In genomic region chr3R:30758725-30759714, dm6 we compare ENCODE assay signal across 3 fruit fly cellular contexts.
A peak's percentile ranks its signal among the peaks of the same experiment; 100 is the strongest.
TF ChIP-seq lines count a peak whose summit lies in the region.

No protein-coding gene starts in this region.

- peak; percentile 39 for TF ChIP-seq CTCF in whole organism, embryonic (GFP tag; optimal IDR thresholded peaks at IDR 0.05; lab: Kevin White, UChicago)

TF ChIP-seq in whole organism, embryonic, 481 proteins besides CTCF, POLR2A, EP300 and RAD21 (continues in another document):
- TF ChIP-seq Adf1 (GFP tag; IDR thresholded peaks at IDR 0.05; lab: Robert Waterston, UW), result no peak
- TF ChIP-seq Nf-YB (GFP tag; optimal IDR thresholded peaks at IDR 0.05; lab: Kevin White, UChicago), result no peak
- TF ChIP-seq CG18599 (GFP tag; optimal IDR thresholded peaks at IDR 0.05; lab: Kevin White, UChicago), result no peak
- no peak for TF ChIP-seq jigr1 (GFP tag; IDR thresholded peaks at IDR 0.05; lab: Robert Waterston, UW)
- TF ChIP-seq cwo (GFP tag; optimal IDR thresholded peaks at IDR 0.05; lab: Kevin White, UChicago), result no peak
- no peak; the same call in 2 of the 3 replicates for TF ChIP-seq B-H1 (GFP tag; IDR thresholded peaks at IDR 0.05; lab: Robert Waterston, UW)
- no peak for TF ChIP-seq stwl (tag; optimal IDR thresholded peaks at IDR 0.05; lab: Kevin White, UChicago)
- no peak for TF ChIP-seq tna (GFP tag; IDR thresholded peaks at IDR 0.05; lab: Robert Waterston, UW; ENCODE audit: partially characterized antibody)
- TF ChIP-seq ewg (GFP tag; optimal IDR thresholded peaks at IDR 0.05; lab: Kevin White, UChicago), result no peak
- no peak for TF ChIP-seq CG6791 (GFP tag; IDR thresholded peaks at IDR 0.05; lab: Robert Waterston, UW; ENCODE audit: partially characterized antibody)
- TF ChIP-seq ssp (GFP tag; IDR thresholded peaks at IDR 0.05; lab: Robert Waterston, UW), result no peak
- no peak for TF ChIP-seq schlank (tag; optimal IDR thresholded peaks at IDR 0.05; lab: Kevin White, UChicago)
- TF ChIP-seq CG31441 (GFP tag; IDR thresholded peaks at IDR 0.05; lab: Robert Waterston, UW), result peak; percentile 55
- no peak for TF ChIP-seq gcm (GFP tag; optimal IDR thresholded peaks at IDR 0.05; lab: Kevin White, UChicago)
- peak; percentile 96 for TF ChIP-seq gsb-n (tag; optimal IDR thresholded peaks at IDR 0.05; lab: Kevin White, UChicago)
- no peak for TF ChIP-seq Deaf1 (tag; optimal IDR thresholded peaks at IDR 0.05; lab: Kevin White, UChicago)
- TF ChIP-seq lab (GFP tag; optimal IDR thresholded peaks at IDR 0.05; lab: Kevin White, UChicago), result peak; percentile 19
- no peak for TF ChIP-seq CG11696 (GFP tag; IDR thresholded peaks at IDR 0.05; lab: Robert Waterston, UW)
- TF ChIP-seq PHDP (tag; optimal IDR thresholded peaks at IDR 0.05; lab: Kevin White, UChicago), result no peak
- TF ChIP-seq gem (tag; optimal IDR thresholded peaks at IDR 0.05; lab: Kevin White, UChicago), result peak; percentile 18
- TF ChIP-seq CG5245 (GFP tag; optimal IDR thresholded peaks at IDR 0.05; lab: Kevin White, UChicago), result no peak
- no peak for TF ChIP-seq Six4 (GFP tag; optimal IDR thresholded peaks at IDR 0.05; lab: Kevin White, UChicago)
- no peak for TF ChIP-seq D (optimal IDR thresholded peaks at IDR 0.05; lab: Kevin White, UChicago)
- peak; percentile 44 for TF ChIP-seq D (GFP tag; optimal IDR thresholded peaks at IDR 0.05; lab: Kevin White, UChicago)
- TF ChIP-seq CG9727 (GFP tag; optimal IDR thresholded peaks at IDR 0.05; lab: Kevin White, UChicago), result peak; percentile 5
- no peak for TF ChIP-seq lov (optimal IDR thresholded peaks at IDR 0.05; lab: Kevin White, UChicago)
- TF ChIP-seq lov (GFP tag; IDR thresholded peaks at IDR 0.05; lab: Robert Waterston, UW), result peak; percentile 60; the same call in 1 of the 3 replicates
- no peak for TF ChIP-seq CG11723 (GFP tag; optimal IDR thresholded peaks at IDR 0.05; lab: Kevin White, UChicago)
- TF ChIP-seq esg (GFP tag; conservative IDR thresholded peaks at IDR 0.05; lab: Robert Waterston, UW), result no peak
- TF ChIP-seq klu (GFP tag; IDR thresholded peaks at IDR 0.05; lab: Robert Waterston, UW), result no peak
- no peak for TF ChIP-seq cad (GFP tag; optimal IDR thresholded peaks at IDR 0.05; lab: Kevin White, UChicago)

TF ChIP-seq in whole organism, prepupa, 60 proteins besides CTCF, POLR2A, EP300 and RAD21 (continues in another document):
- no peak for TF ChIP-seq Sox15 (GFP tag; optimal IDR thresholded peaks at IDR 0.05; lab: Kevin White, UChicago)
- TF ChIP-seq Eip78C (GFP tag; lab: Kevin White, UChicago), result peak; percentile 49
- no peak for TF ChIP-seq Eip75B (GFP tag; optimal IDR thresholded peaks at IDR 0.05; lab: Kevin White, UChicago)
- TF ChIP-seq CG4318 (GFP tag; optimal IDR thresholded peaks at IDR 0.05; lab: Kevin White, UChicago), result no peak
- TF ChIP-seq CG11294 (GFP tag; IDR thresholded peaks at IDR 0.05; lab: Robert Waterston, UW), result no peak
- no peak for TF ChIP-seq OdsH (GFP tag; optimal IDR thresholded peaks at IDR 0.05; lab: Kevin White, UChicago)
- TF ChIP-seq CG15336 (GFP tag; IDR thresholded peaks at IDR 0.05; lab: Robert Waterston, UW), result no peak
- no peak for TF ChIP-seq ss (GFP tag; optimal IDR thresholded peaks at IDR 0.05; lab: Kevin White, UChicago)
- no peak for TF ChIP-seq dac (GFP tag; optimal IDR thresholded peaks at IDR 0.05; lab: Kevin White, UChicago)
- TF ChIP-seq Eip93F (GFP tag; optimal IDR thresholded peaks at IDR 0.05; lab: Kevin White, UChicago), result no peak
- no peak for TF ChIP-seq CG9139 (GFP tag; optimal IDR thresholded peaks at IDR 0.05; lab: Kevin White, UChicago)
- no peak for TF ChIP-seq CG6276 (GFP tag; optimal IDR thresholded peaks at IDR 0.05; lab: Kevin White, UChicago)
- TF ChIP-seq pdm3 (GFP tag; optimal IDR thresholded peaks at IDR 0.05; lab: Kevin White, UChicago), result no peak
- TF ChIP-seq esn (GFP tag; optimal IDR thresholded peaks at IDR 0.05; lab: Kevin White, UChicago), result no peak
- TF ChIP-seq topi (GFP tag; optimal IDR thresholded peaks at IDR 0.05; lab: Kevin White, UChicago), result no peak
- no peak for TF ChIP-seq Blimp-1 (GFP tag; optimal IDR thresholded peaks at IDR 0.05; lab: Kevin White, UChicago)
- TF ChIP-seq CG11902 (GFP tag; optimal IDR thresholded peaks at IDR 0.05; lab: Kevin White, UChicago), result no peak
- TF ChIP-seq CG6808 (GFP tag; optimal IDR thresholded peaks at IDR 0.05; lab: Kevin White, UChicago), result no peak
- peak; percentile 48 for TF ChIP-seq svp (GFP tag; lab: Kevin White, UChicago)
- no peak for TF ChIP-seq Gug (GFP tag; IDR thresholded peaks at IDR 0.05; lab: Robert Waterston, UW)
- TF ChIP-seq CG32006 (GFP tag; optimal IDR thresholded peaks at IDR 0.05; lab: Kevin White, UChicago), result no peak
- no peak for TF ChIP-seq Lpt (GFP tag; optimal IDR thresholded peaks at IDR 0.05; lab: Kevin White, UChicago)
- TF ChIP-seq CG8119 (GFP tag; IDR thresholded peaks at IDR 0.05; lab: Robert Waterston, UW), result no peak
- no peak for TF ChIP-seq Hr38 (GFP tag; optimal IDR thresholded peaks at IDR 0.05; lab: Kevin White, UChicago)
- no peak for TF ChIP-seq CG6163 (GFP tag; IDR thresholded peaks at IDR 0.05; lab: Robert Waterston, UW)
- no peak for TF ChIP-seq CG34406 (GFP tag; optimal IDR thresholded peaks at IDR 0.05; lab: Kevin White, UChicago)
- no peak for TF ChIP-seq Hr4 (GFP tag; optimal IDR thresholded peaks at IDR 0.05; lab: Kevin White, UChicago)
- peak; percentile 43 for TF ChIP-seq CG3919 (GFP tag; optimal IDR thresholded peaks at IDR 0.05; lab: Kevin White, UChicago)
- TF ChIP-seq CG7368 (GFP tag; optimal IDR thresholded peaks at IDR 0.05; lab: Kevin White, UChicago), result no peak
- no peak for TF ChIP-seq Hr39 (GFP tag; optimal IDR thresholded peaks at IDR 0.05; lab: Kevin White, UChicago)
- no peak for TF ChIP-seq CG6854 (GFP tag; optimal IDR thresholded peaks at IDR 0.05; lab: Kevin White, UChicago)
- TF ChIP-seq CG11762 (GFP tag; optimal IDR thresholded peaks at IDR 0.05; lab: Kevin White, UChicago; ENCODE audit: insufficient read depth), result no peak
- no peak for TF ChIP-seq CG3032 (tag; optimal IDR thresholded peaks at IDR 0.05; lab: Kevin White, UChicago)
- TF ChIP-seq acj6 (GFP tag; optimal IDR thresholded peaks at IDR 0.05; lab: Kevin White, UChicago), result no peak
- TF ChIP-seq cyc (GFP tag; optimal IDR thresholded peaks at IDR 0.05; lab: Kevin White, UChicago), result peak; percentile 1
- no peak for TF ChIP-seq CG31627 (GFP tag; optimal IDR thresholded peaks at IDR 0.05; lab: Kevin White, UChicago)

TF ChIP-seq in whole organism, pupa, 21 proteins besides CTCF, POLR2A, EP300 and RAD21:
- TF ChIP-seq CG8159 (tag; optimal IDR thresholded peaks at IDR 0.05; lab: Kevin White, UChicago) (peak; percentile 10), Snoo (tag; optimal IDR thresholded peaks at IDR 0.05; lab: Kevin White, UChicago) (no peak), CG14655 (GFP tag; optimal IDR thresholded peaks at IDR 0.05; lab: Kevin White, UChicago) (peak; percentile 5), fd96Ca (GFP tag; IDR thresholded peaks at IDR 0.05; lab: Robert Waterston, UW) (no peak), gl (tag; optimal IDR thresholded peaks at IDR 0.05; lab: Kevin White, UChicago) (no peak), CG17806 (tag; optimal IDR thresholded peaks at IDR 0.05; lab: Kevin White, UChicago) (no peak), CG4496 (GFP tag; IDR thresholded peaks at IDR 0.05; lab: Robert Waterston, UW) (peak; percentile 33; the same call in 1 of the 3 replicates), Pif1B (GFP tag; optimal IDR thresholded peaks at IDR 0.05; lab: Kevin White, UChicago) (no peak), CG34367 (tag; optimal IDR thresholded peaks at IDR 0.05; lab: Kevin White, UChicago) (no peak), CG9948 (tag; optimal IDR thresholded peaks at IDR 0.05; lab: Kevin White, UChicago) (no peak), CG13204 (GFP tag; optimal IDR thresholded peaks at IDR 0.05; lab: Kevin White, UChicago) (no peak), D1 (tag; optimal IDR thresholded peaks at IDR 0.05; lab: Kevin White, UChicago) (no peak), Ets98B (GFP tag; IDR thresholded peaks at IDR 0.05; lab: Robert Waterston, UW) (no peak)

Comparison
In these comparisons a context has a peak if more than half of its experiments do, and no peak if none do; other contexts are left out.
1. Of the 7 proteins assayed by ChIP-seq in both whole organism, embryonic and whole organism, prepupa: peak only in whole organism, embryonic: Blimp-1; only in whole organism, prepupa: none; in both: none; in neither: 6.